Worm (Caenorhabditis elegans): ENCODE measurements around the gene F55A11.6.

Gene F55A11.6

DNA sequence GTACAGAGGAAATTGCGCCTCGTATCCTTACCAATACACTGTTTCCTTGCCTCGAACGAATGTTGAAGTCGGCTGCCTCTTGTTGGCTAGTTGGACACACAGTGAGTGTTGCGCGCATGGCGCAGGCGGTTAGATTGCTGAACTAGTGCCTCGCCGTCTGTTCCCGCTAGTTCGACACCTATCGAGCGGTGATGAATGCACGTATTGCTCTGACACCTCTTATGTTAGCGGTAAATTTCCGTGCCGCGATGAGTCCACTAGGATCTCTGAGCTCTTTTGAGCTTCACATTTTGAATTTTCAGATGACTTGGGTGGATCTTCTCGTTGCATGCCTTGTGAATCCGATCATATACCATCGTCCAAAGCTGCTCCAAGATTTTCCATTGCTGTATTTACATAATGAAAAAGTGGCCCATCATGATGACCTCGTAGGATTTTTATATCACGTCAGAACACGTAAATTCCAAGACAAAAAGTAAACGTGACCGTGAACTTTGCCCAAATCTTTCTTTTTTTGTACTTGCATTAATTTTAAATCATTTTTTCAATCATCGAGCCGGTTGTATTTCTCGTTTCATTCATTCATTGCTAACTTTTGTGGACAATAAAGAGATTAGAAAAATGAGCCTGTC is 6.3 kb downstream of the F55A11.6 start, which contains the start of gene F55A11.11 (continued):
- TF ChIP-seq zag-1 (tag; optimal IDR thresholded peaks at IDR 0.05) (no peak), T20F7.1 (GFP tag; optimal IDR thresholded peaks at IDR 0.05) (peak; percentile 79), dmd-6 (GFP tag; IDR thresholded peaks at IDR 0.05) (peak; percentile 75), sdz-12 (GFP tag; optimal IDR thresholded peaks at IDR 0.05) (peak; percentile 96), ctbp-1 (GFP tag; IDR thresholded peaks at IDR 0.05) (peak; percentile 95), lim-7 (GFP tag; IDR thresholded peaks at IDR 0.05) (peak; percentile 97), unc-130 (GFP tag; optimal IDR thresholded peaks at IDR 0.05) (peak; percentile 76), ceh-82 (tag; optimal IDR thresholded peaks at IDR 0.05) (no peak), mdt-29 (GFP tag; IDR thresholded peaks at IDR 0.05) (peak; percentile 88), lir-3 (tag; optimal IDR thresholded peaks at IDR 0.05) (peak; percentile 83), lsy-2 (tag; optimal IDR thresholded peaks at IDR 0.05) (peak in 1 of 2 experiments; percentile 79), D1046.2 (GFP tag; IDR thresholded peaks at IDR 0.05) (peak; percentile 93), unc-62 (GFP tag; optimal IDR thresholded peaks at IDR 0.05 in 1 of 2) (peak in 1 of 2 experiments; percentile 95), unc-62 (tag; optimal IDR thresholded peaks at IDR 0.05) (no peak), nhr-102 (tag; optimal IDR thresholded peaks at IDR 0.05) (peak; percentile 82), nhr-76 (tag; optimal IDR thresholded peaks at IDR 0.05) (no peak), hif-1 (tag; optimal IDR thresholded peaks at IDR 0.05) (peak; percentile 57 to 80)

DNA sequence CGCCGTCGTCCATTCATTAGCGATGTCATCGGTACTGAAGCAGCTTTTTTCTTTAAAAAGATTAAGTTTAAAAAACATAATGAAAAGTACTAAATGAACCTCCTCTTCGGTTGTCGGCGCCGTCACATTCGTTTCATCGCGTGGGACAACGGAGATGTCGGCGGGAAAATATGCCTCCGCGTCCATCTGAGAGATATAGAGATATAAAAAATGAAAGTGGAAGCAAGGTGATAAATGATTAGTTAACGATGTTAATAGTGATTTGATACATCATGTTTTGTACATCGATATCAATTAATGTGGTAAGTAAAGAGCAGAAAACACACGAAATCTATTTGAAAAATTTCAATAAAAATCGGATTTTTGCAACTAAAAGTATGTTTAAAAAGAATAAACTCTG is 10.6 kb downstream of the F55A11.6 start, which contains the start of gene F55A11.7:
Gene F55A11.7 (minus strand): TSS at position 186 of the 400 bp plus-strand sequence.
- TF ChIP-seq ama-1 (optimal IDR thresholded peaks at IDR 0.05) (no peak), nhr-42 (GFP tag; IDR thresholded peaks at IDR 0.05) (no peak), mep-1 (tag; optimal IDR thresholded peaks at IDR 0.05) (no peak), spr-3 (GFP tag; optimal IDR thresholded peaks at IDR 0.05) (no peak), aha-1 (tag) (no peak), nhr-76 (tag; optimal IDR thresholded peaks at IDR 0.05) (no peak), Y105C5A.15 (GFP tag; IDR thresholded peaks at IDR 0.05) (no peak), nhr-41 (GFP tag; IDR thresholded peaks at IDR 0.05) (no peak), hlh-30 (tag; optimal IDR thresholded peaks at IDR 0.05; ENCODE audit: insufficient read depth) (no peak), lin-13 (GFP tag; optimal IDR thresholded peaks at IDR 0.05) (no peak), dpl-1 (GFP tag; optimal IDR thresholded peaks at IDR 0.05) (no peak), skn-1 (tag; optimal IDR thresholded peaks at IDR 0.05) (no peak), arid-1 (GFP tag; conservative IDR thresholded peaks at IDR 0.05) (no peak), lin-15B (tag; optimal IDR thresholded peaks at IDR 0.05) (no peak)

DNA sequence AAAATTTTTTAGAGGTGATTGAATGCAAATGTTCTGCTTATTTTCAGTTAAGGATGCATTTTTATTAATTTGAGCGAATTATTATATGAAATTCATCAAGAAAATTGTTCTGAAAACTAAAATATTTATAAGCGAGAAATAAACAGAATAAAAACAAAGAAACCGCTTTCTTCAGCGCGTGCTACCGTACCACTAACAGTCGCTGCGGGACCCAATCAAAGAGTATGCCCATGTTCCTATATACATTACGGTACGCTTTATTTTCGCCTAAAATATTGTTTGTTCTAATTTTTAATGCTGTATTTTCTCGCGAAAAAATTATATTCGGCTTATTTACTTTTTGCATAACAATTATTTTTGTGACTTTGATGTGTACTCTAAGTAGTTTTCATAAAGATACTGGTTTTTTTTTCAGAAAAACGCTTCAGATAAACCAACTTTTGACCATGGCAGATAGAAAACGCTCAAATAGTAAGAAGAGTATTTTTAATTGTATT is 11.2 kb downstream of the F55A11.6 start, which contains the start of gene F55A11.8:
Gene F55A11.8 (plus strand): TSS at position 447 of the 497 bp plus-strand sequence.
- TF ChIP-seq daf-19 (GFP tag; conservative IDR thresholded peaks at IDR 0.05) (no peak), cey-2 (tag; optimal IDR thresholded peaks at IDR 0.05; ENCODE audit: borderline replicate concordance, insufficient read depth) (no peak), lin-38 (GFP tag; IDR thresholded peaks at IDR 0.05) (0 out of 2 replicates have a peak, but pooled peaks have one; percentile 17)

DNA sequence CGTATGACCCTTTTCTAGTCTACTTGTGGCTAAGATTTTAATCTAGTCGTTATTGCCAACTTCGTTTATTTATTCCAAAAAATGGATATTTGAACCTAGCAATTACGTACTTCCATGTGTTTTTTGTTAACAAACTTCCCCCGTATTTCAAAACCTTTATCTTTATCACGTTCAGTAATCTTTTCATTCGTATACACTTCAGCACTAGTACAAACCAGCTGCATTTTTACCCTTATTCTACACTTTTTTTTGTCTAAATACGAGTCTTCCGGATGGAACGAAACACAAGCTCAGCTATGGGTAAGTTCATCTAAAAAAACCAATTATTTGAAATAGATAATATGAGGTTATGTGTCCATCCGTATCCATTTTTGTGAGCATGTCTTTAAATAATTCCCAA is 12.8 kb downstream of the F55A11.6 start, which contains the start of gene D2023.1:
Gene D2023.1 (plus strand): TSS at position 77 of the 400 bp plus-strand sequence.
- TF ChIP-seq snpc-4 (tag; optimal IDR thresholded peaks at IDR 0.05) (no peak), unc-62 (GFP tag; optimal IDR thresholded peaks at IDR 0.05 in 1 of 2) (peak in 1 of 2 experiments; percentile 97), unc-62 (tag; optimal IDR thresholded peaks at IDR 0.05) (no peak), aha-1 (tag) (peak; percentile 11)

Measured in whole organism, L4 larva.